Fruit fly (Drosophila melanogaster) whole organism, embryonic: ENCODE results near the gene Gs2.

ENCODE experiments used
- Blimp-1 ChIP-seq: fragments of 200-800 bp; sonication (Bioruptor generic); optimal IDR thresholded peaks from 3 replicates; lab custom pipeline; 2018; ENCODE audit warnings: missing biosample characterization, missing genetic modification characterization, mild to moderate bottlenecking, moderate library complexity, missing genetic modification reagents
- Bteb2 ChIP-seq: fragments of 200-800 bp; sonication (Bioruptor generic); optimal IDR thresholded peaks from 2 replicates; lab custom pipeline; 2016; ENCODE audit warnings: missing biosample characterization, missing genetic modification characterization
- CG10321 ChIP-seq: fragments of 200-800 bp; sonication (Bioruptor generic); IDR thresholded peaks from 2 replicates; pipeline ENCODE4 v1.3.6; 2022; ENCODE audit warnings: missing biosample characterization, missing genetic modification characterization
- CG11504 ChIP-seq: fragments of 200-800 bp; sonication (Bioruptor generic); optimal IDR thresholded peaks from 3 replicates; lab custom pipeline; 2019; ENCODE audit warnings: missing biosample characterization, mild to moderate bottlenecking, missing genetic modification characterization, moderate library complexity
- CG12659 ChIP-seq: fragments of 200-800 bp; sonication (Bioruptor generic); optimal IDR thresholded peaks from 3 replicates; lab custom pipeline; 2017; ENCODE audit warnings: mild to moderate bottlenecking, missing biosample characterization, missing genetic modification reagents, missing genetic modification characterization
- CG17328 ChIP-seq: fragments of 200-800 bp; sonication (Bioruptor generic); IDR thresholded peaks from 2 replicates; pipeline ENCODE4 v1.3.6; 2022; ENCODE audit warnings: missing biosample characterization, missing genetic modification characterization
- CG17359 ChIP-seq: fragments of 200-800 bp; sonication (Bioruptor generic); optimal IDR thresholded peaks from 3 replicates; lab custom pipeline; 2018; ENCODE audit warnings: missing biosample characterization, mild to moderate bottlenecking, missing genetic modification characterization, moderate library complexity
- CG1792 ChIP-seq: fragments of 200-800 bp; sonication (Bioruptor generic); optimal IDR thresholded peaks from 2 replicates; lab custom pipeline; 2016; ENCODE audit warnings: missing biosample characterization, missing genetic modification characterization
- CG18011 ChIP-seq: fragments of 200-800 bp; sonication (Bioruptor generic); optimal IDR thresholded peaks from 2 replicates; lab custom pipeline; 2017; ENCODE audit warnings: missing biosample characterization, missing genetic modification characterization, mild to moderate bottlenecking, moderate library complexity, missing genotype
- CG1832 ChIP-seq: fragments of 200-800 bp; sonication (Bioruptor generic); optimal IDR thresholded peaks from 2 replicates; lab custom pipeline; 2017; ENCODE audit warnings: missing biosample characterization, mild to moderate bottlenecking, missing genetic modification characterization, inconsistent platforms
- CG18764 ChIP-seq: fragments of 200-800 bp; sonication (Bioruptor generic); optimal IDR thresholded peaks from 3 replicates; lab custom pipeline; 2016; ENCODE audit warnings: missing biosample characterization, missing genetic modification characterization
- CG2678 ChIP-seq: fragments of 200-800 bp; sonication (Bioruptor generic); optimal IDR thresholded peaks from 3 replicates; lab custom pipeline; 2019; ENCODE audit warnings: missing biosample characterization, mild to moderate bottlenecking, missing genetic modification characterization, moderate library complexity
- CG30431 ChIP-seq: fragments of 200-800 bp; sonication (Bioruptor generic); optimal IDR thresholded peaks from 2 replicates; lab custom pipeline; 2017; ENCODE audit warnings: missing biosample characterization, missing genetic modification characterization
- CG31365 ChIP-seq: fragments of 200-800 bp; sonication (Bioruptor generic); optimal IDR thresholded peaks from 2 replicates; lab custom pipeline; 2018; ENCODE audit warnings: missing biosample characterization, mild to moderate bottlenecking, missing genetic modification characterization
- CG3995 ChIP-seq: fragments of 200-800 bp; sonication (Bioruptor generic); optimal IDR thresholded peaks from 3 replicates; lab custom pipeline; 2016; ENCODE audit warnings: missing biosample characterization, missing genetic modification characterization
- CG7839 ChIP-seq: fragments of 200-800 bp; sonication (Bioruptor generic); optimal IDR thresholded peaks from 3 replicates; lab custom pipeline; 2018; ENCODE audit warnings: missing biosample characterization, mild to moderate bottlenecking, missing genetic modification characterization, moderate library complexity
- CG7963 ChIP-seq: fragments of 200-800 bp; sonication (Bioruptor generic); IDR thresholded peaks from 3 replicates; pipeline ENCODE4 v1.3.6; 2022; ENCODE audit warnings: missing biosample characterization, missing genetic modification characterization; ENCODE audit not compliant: partially characterized antibody
- CG9817 ChIP-seq: fragments of 200-800 bp; sonication (Bioruptor generic); optimal IDR thresholded peaks from 2 replicates; lab custom pipeline; 2018; ENCODE audit warnings: missing biosample characterization, mild to moderate bottlenecking, missing genetic modification characterization, moderate library complexity
- Dek ChIP-seq: fragments of 200-800 bp; sonication (Bioruptor generic); optimal IDR thresholded peaks from 3 replicates; lab custom pipeline; 2019; ENCODE audit warnings: missing biosample characterization, mild to moderate bottlenecking, missing genetic modification characterization, moderate library complexity
- Dip2 ChIP-seq: fragments of 200-800 bp; sonication (Bioruptor generic); IDR thresholded peaks from 2 replicates; pipeline ENCODE4 v1.3.6; 2022; ENCODE audit warnings: missing biosample characterization, missing genetic modification characterization
- Gug ChIP-seq: fragments of 200-800 bp; sonication (Bioruptor generic); IDR thresholded peaks from 4 replicates; pipeline ENCODE4 v1.3.6; 2022; ENCODE audit warnings: missing biosample characterization, missing genetic modification characterization
- HHEX ChIP-seq: fragments of 200-800 bp; sonication (Bioruptor generic); optimal IDR thresholded peaks from 3 replicates; lab custom pipeline; 2017; ENCODE audit warnings: missing biosample characterization, mild to moderate bottlenecking, missing genetic modification characterization, missing genetic modification reagents
- HLH54F ChIP-seq: fragments of 200-800 bp; sonication (Bioruptor generic); optimal IDR thresholded peaks from 3 replicates; lab custom pipeline; 2016; ENCODE audit warnings: missing biosample characterization, missing genetic modification characterization
- Hr39 ChIP-seq: fragments of >200 bp; optimal IDR thresholded peaks from 2 replicates; lab custom pipeline; 2017
- Hr51 ChIP-seq, 2 experiments: fragments of 200-800 bp; sonication (Bioruptor generic); optimal IDR thresholded peaks; 2 replicates in 1 of 2; 3 replicates in 1 of 2; lab custom pipeline; 2016 to 2018; ENCODE audit warnings: missing biosample characterization in 2 of 2, missing genetic modification characterization in 2 of 2, mild to moderate bottlenecking in 1 of 2, moderate library complexity in 1 of 2
- Lhr ChIP-seq: fragments of 200-800 bp; sonication (Bioruptor generic); optimal IDR thresholded peaks from 3 replicates; lab custom pipeline; 2017; ENCODE audit warnings: mild to moderate bottlenecking, missing biosample characterization, missing genetic modification reagents, missing genetic modification characterization
- Mad ChIP-seq: fragments of 200-800 bp; sonication (Bioruptor generic); optimal IDR thresholded peaks from 2 replicates; lab custom pipeline; 2016; ENCODE audit warnings: missing biosample characterization, missing genetic modification characterization
- Nf-YB ChIP-seq: fragments of 200-800 bp; sonication (Bioruptor generic); optimal IDR thresholded peaks from 3 replicates; lab custom pipeline; 2019; ENCODE audit warnings: missing biosample characterization, mild to moderate bottlenecking, missing genetic modification characterization, moderate library complexity
- Nf-YC ChIP-seq: fragments of 200-800 bp; optimal IDR thresholded peaks from 3 replicates; lab custom pipeline; 2019; ENCODE audit warnings: missing biosample characterization, mild to moderate bottlenecking, missing genetic modification characterization, moderate library complexity
- Sry-δ ChIP-seq: fragments of 200-800 bp; sonication (Bioruptor generic); optimal IDR thresholded peaks from 2 replicates; lab custom pipeline; 2016; ENCODE audit warnings: missing biosample characterization, missing genetic modification characterization
- Tbp ChIP-seq: fragments of >200 bp; optimal IDR thresholded peaks from 2 replicates; lab custom pipeline; 2018; ENCODE audit warnings: missing biosample characterization, missing genetic modification characterization
- YL-1 ChIP-seq: fragments of 200-800 bp; sonication (Bioruptor generic); optimal IDR thresholded peaks from 3 replicates; lab custom pipeline; 2017; ENCODE audit warnings: missing biosample characterization, mild to moderate bottlenecking, missing genetic modification characterization
- al ChIP-seq: fragments of 200-800 bp; sonication (Bioruptor generic); IDR thresholded peaks from 2 replicates; pipeline ENCODE4 v1.3.6; 2022; ENCODE audit warnings: missing biosample characterization, missing genetic modification characterization
- bowl ChIP-seq: fragments of 200-800 bp; sonication (Bioruptor generic); IDR thresholded peaks from 2 replicates; pipeline ENCODE4 v1.3.6; 2022; ENCODE audit warnings: missing biosample characterization, missing genetic modification characterization
- btn ChIP-seq: fragments of 200-800 bp; sonication (Bioruptor generic); optimal IDR thresholded peaks from 2 replicates; lab custom pipeline; 2016; ENCODE audit warnings: missing biosample characterization, missing genetic modification characterization
- cwo ChIP-seq: fragments of 200-800 bp; sonication (Bioruptor generic); optimal IDR thresholded peaks from 3 replicates; lab custom pipeline; 2017; ENCODE audit warnings: missing biosample characterization, missing genetic modification characterization, mild to moderate bottlenecking, moderate library complexity, missing genetic modification reagents
- dpn ChIP-seq, 2 experiments: fragments of 200-800 bp; sonication (Bioruptor generic); optimal IDR thresholded peaks; 3 replicates each; lab custom pipeline; 2016; ENCODE audit warnings: missing biosample characterization in 2 of 2, missing genetic modification characterization in 2 of 2
- fd64A ChIP-seq: fragments of 200-800 bp; sonication (Bioruptor generic); optimal IDR thresholded peaks from 3 replicates; lab custom pipeline; 2018; ENCODE audit warnings: missing biosample characterization, mild to moderate bottlenecking, missing genetic modification characterization
- fd96Cb ChIP-seq: fragments of 200-800 bp; sonication (Bioruptor generic); optimal IDR thresholded peaks from 2 replicates; lab custom pipeline; 2018; ENCODE audit warnings: missing biosample characterization, mild to moderate bottlenecking, missing genetic modification characterization, moderate library complexity
- gem ChIP-seq: fragments of 200-800 bp; sonication (Bioruptor generic); optimal IDR thresholded peaks from 2 replicates; lab custom pipeline; 2019; ENCODE audit warnings: missing biosample characterization, mild to moderate bottlenecking, missing genetic modification characterization, moderate library complexity
- hb ChIP-seq: fragments of 200-800 bp; sonication (Bioruptor generic); IDR thresholded peaks from 3 replicates; pipeline ENCODE4 v1.3.6; 2022; ENCODE audit warnings: missing biosample characterization, missing genetic modification characterization; ENCODE audit not compliant: partially characterized antibody
- ind ChIP-seq: fragments of 200-800 bp; sonication (Bioruptor generic); optimal IDR thresholded peaks from 3 replicates; lab custom pipeline; 2016; ENCODE audit warnings: missing biosample characterization, missing genetic modification characterization
- jigr1 ChIP-seq: fragments of 200-800 bp; sonication (Bioruptor generic); IDR thresholded peaks from 3 replicates; pipeline ENCODE4 v1.3.6; 2022; ENCODE audit warnings: missing biosample characterization, missing genetic modification characterization
- mam ChIP-seq: fragments of 200-800 bp; sonication (Bioruptor generic); optimal IDR thresholded peaks from 3 replicates; lab custom pipeline; 2016; ENCODE audit warnings: missing biosample characterization, missing genetic modification characterization
- pita ChIP-seq: fragments of 200-800 bp; sonication (Bioruptor generic); optimal IDR thresholded peaks from 2 replicates; lab custom pipeline; 2017; ENCODE audit warnings: missing biosample characterization, mild to moderate bottlenecking, missing genetic modification characterization
- run ChIP-seq: fragments of 200-800 bp; sonication (Bioruptor generic); optimal IDR thresholded peaks from 3 replicates; lab custom pipeline; 2018; ENCODE audit warnings: missing biosample characterization, mild to moderate bottlenecking, missing genetic modification characterization
- sens-2 ChIP-seq: fragments of 200-800 bp; sonication (Bioruptor generic); IDR thresholded peaks from 2 replicates; pipeline ENCODE4 v1.3.6; 2022; ENCODE audit warnings: missing biosample characterization, missing genetic modification characterization
- sob ChIP-seq: fragments of 200-800 bp; sonication (Bioruptor generic); IDR thresholded peaks from 2 replicates; pipeline ENCODE4 v1.3.6; 2022; ENCODE audit warnings: missing biosample characterization, missing genetic modification characterization
- wek ChIP-seq: fragments of 200-800 bp; sonication (Bioruptor generic); optimal IDR thresholded peaks from 3 replicates; lab custom pipeline; 2018; ENCODE audit warnings: missing biosample characterization, mild to moderate bottlenecking, missing genetic modification characterization, moderate library complexity

Gene Gs2

dm6 chrX:11379139-11379538 is 43.5 kb upstream of the Gs2 start (continued):
- TF ChIP-seq CG12659 (GFP tag; lab: Kevin White, UChicago) (no peak), HHEX (GFP tag; lab: Kevin White, UChicago) (peak; percentile 29)

dm6 chrX:11379747-11380146 is 42.9 kb upstream of the Gs2 start:
- TF ChIP-seq Hr51 (GFP tag; optimal IDR thresholded peaks at IDR 0.05; lab: Kevin White, UChicago): peak in 1 of 2 experiments; percentile 16
- TF ChIP-seq Nf-YB (GFP tag; lab: Kevin White, UChicago): no peak
- peak; percentile 27 for TF ChIP-seq CG17359 (tag; lab: Kevin White, UChicago)
- TF ChIP-seq CG18011 (GFP tag; lab: Kevin White, UChicago): no peak
- no peak for TF ChIP-seq cwo (GFP tag; lab: Kevin White, UChicago)
- TF ChIP-seq sob (GFP tag; lab: Robert Waterston, UW): no peak
- no peak for TF ChIP-seq Mad (GFP tag; lab: Kevin White, UChicago)
- TF ChIP-seq Dip2 (GFP tag; lab: Robert Waterston, UW): no peak
- no peak for TF ChIP-seq CG9817 (tag; lab: Kevin White, UChicago)
- peak; percentile 16 for TF ChIP-seq ind (GFP tag; lab: Kevin White, UChicago)
- TF ChIP-seq hb: no peak
- no peak for TF ChIP-seq Hr39
- no peak for TF ChIP-seq btn (GFP tag; lab: Kevin White, UChicago)
- no peak for TF ChIP-seq fd64A
- no peak for TF ChIP-seq YL-1 (GFP tag; lab: Kevin White, UChicago)
- no peak for TF ChIP-seq jigr1 (GFP tag; lab: Robert Waterston, UW)
- TF ChIP-seq al (GFP tag; lab: Robert Waterston, UW): no peak
- no peak for TF ChIP-seq run (tag; lab: Kevin White, UChicago)
- TF ChIP-seq Bteb2: no peak
- TF ChIP-seq CG2678 (tag; lab: Kevin White, UChicago): peak; percentile 34
- TF ChIP-seq CG31365: no peak
- TF ChIP-seq Blimp-1 (GFP tag; lab: Kevin White, UChicago): peak; percentile 2
- no peak for TF ChIP-seq CG1832 (GFP tag; lab: Kevin White, UChicago)
- no peak for TF ChIP-seq CG7963
- TF ChIP-seq Sry-δ (GFP tag; lab: Kevin White, UChicago): no peak
- TF ChIP-seq CG17328 (GFP tag; lab: Robert Waterston, UW): no peak
- no peak for TF ChIP-seq Dek (tag; lab: Kevin White, UChicago)
- no peak for TF ChIP-seq bowl (GFP tag; lab: Robert Waterston, UW)
- TF ChIP-seq CG3995: no peak
- peak; percentile 51 for TF ChIP-seq gem
- TF ChIP-seq sens-2 (GFP tag; lab: Robert Waterston, UW): no peak
- TF ChIP-seq Lhr (GFP tag; lab: Kevin White, UChicago): no peak
- TF ChIP-seq fd96Cb (tag; lab: Kevin White, UChicago): peak; percentile 14
- no peak for TF ChIP-seq CG1792 (GFP tag; lab: Kevin White, UChicago)
- TF ChIP-seq pita: no peak
- peak in 1 of 2 experiments; percentile 6 for TF ChIP-seq dpn (GFP tag; optimal IDR thresholded peaks at IDR 0.05; lab: Kevin White, UChicago)
- no peak for TF ChIP-seq Gug (GFP tag; lab: Robert Waterston, UW)
- TF ChIP-seq wek (GFP tag; lab: Kevin White, UChicago): no peak
- TF ChIP-seq CG18764 (GFP tag; lab: Kevin White, UChicago): no peak
- TF ChIP-seq CG7839: peak; percentile 34
- TF ChIP-seq CG10321 (GFP tag; lab: Robert Waterston, UW): no peak
- no peak for TF ChIP-seq mam (GFP tag; lab: Kevin White, UChicago)
- no peak for TF ChIP-seq Nf-YC (tag; lab: Kevin White, UChicago)
- TF ChIP-seq CG30431 (GFP tag; lab: Kevin White, UChicago): no peak
- no peak for TF ChIP-seq Tbp (GFP tag; lab: Kevin White, UChicago)
- peak; percentile 31 for TF ChIP-seq CG11504 (tag; lab: Kevin White, UChicago)
- no peak for TF ChIP-seq HLH54F
